Worm (Caenorhabditis elegans) whole organism, early embryonic: ENCODE results near the gene Y56A3A.16.

Experiments
- B0310.2 ChIP-seq: sonication (generic microtip); optimal IDR thresholded peaks from 2 replicates; lab custom pipeline; 2016; ENCODE audit warnings: mild to moderate bottlenecking, missing genetic modification characterization, missing compliant biosample characterization
- F13C5.2 ChIP-seq: sonication (generic microtip); optimal IDR thresholded peaks from 2 replicates; lab custom pipeline; 2017; ENCODE audit warnings: mild to moderate bottlenecking, missing genetic modification characterization, inconsistent platforms, missing compliant biosample characterization
- ama-1 ChIP-seq: fragments of 150-350 bp; optimal IDR thresholded peaks from 2 replicates; lab custom pipeline; 2014
- ceh-13 ChIP-seq: fragments of 200-800 bp; sonication (Bioruptor generic); optimal IDR thresholded peaks from 2 replicates; lab custom pipeline; 2018; ENCODE audit warnings: mild to moderate bottlenecking, missing genetic modification characterization, missing compliant biosample characterization
- ceh-36 ChIP-seq: sonication (generic microtip); optimal IDR thresholded peaks from 2 replicates; lab custom pipeline; 2016; ENCODE audit warnings: missing genetic modification characterization, inconsistent platforms, missing compliant biosample characterization
- ets-7 ChIP-seq: sonication (generic microtip); optimal IDR thresholded peaks from 2 replicates; lab custom pipeline; 2016; ENCODE audit warnings: missing genotype, missing genetic modification characterization, missing compliant biosample characterization
- flt-1 ChIP-seq: fragments of 200-800 bp; sonication (Bioruptor generic); IDR thresholded peaks from 2 replicates; pipeline ENCODE4 v1.3.6; 2022; ENCODE audit warnings: missing genetic modification characterization, missing compliant biosample characterization
- hmg-4 ChIP-seq: fragments of 200-800 bp; sonication (Bioruptor generic); optimal IDR thresholded peaks from 2 replicates; lab custom pipeline; 2018; ENCODE audit warnings: mild to moderate bottlenecking, missing genetic modification characterization, missing compliant biosample characterization
- tbx-11 ChIP-seq: fragments of 200-800 bp; sonication (Bioruptor generic); IDR thresholded peaks from 2 replicates; pipeline ENCODE4 v1.3.6; 2022; ENCODE audit warnings: missing genetic modification characterization, missing compliant biosample characterization
- tbx-37 ChIP-seq: fragments of 200-800 bp; sonication (Bioruptor generic); conservative IDR thresholded peaks from 2 replicates; pipeline ENCODE4 v1.3.6; 2022; ENCODE audit warnings: missing genetic modification reagents, missing genetic modification characterization, missing compliant biosample characterization

DNA sequence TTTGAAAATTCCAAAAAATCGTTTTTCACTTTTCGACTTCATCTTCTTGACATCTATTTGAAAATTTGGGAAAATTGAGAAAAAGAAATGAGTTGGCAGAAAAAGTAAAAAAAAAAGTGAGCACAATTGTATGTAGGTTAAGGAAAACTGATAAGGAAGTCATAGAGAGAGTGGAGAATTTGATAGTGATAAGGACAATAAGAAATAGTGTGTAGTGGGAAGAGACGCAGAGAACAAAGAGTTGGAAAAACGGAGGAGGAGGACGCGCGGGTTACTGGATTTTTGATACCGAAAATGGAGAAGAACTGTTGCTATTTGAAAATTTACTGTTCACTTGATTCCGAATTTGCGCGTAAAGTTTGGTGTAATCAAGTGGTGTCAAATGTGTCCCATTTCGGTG lies 35.4 kb downstream of the Y56A3A.16 start, which contains the start of gene Y56A3A.6:
- no peak for TF ChIP-seq ceh-13 (GFP tag; lab: Kevin White, UChicago)
- no peak for TF ChIP-seq ama-1 (lab: Kevin White, UChicago)
- no peak for TF ChIP-seq ets-7 (tag; lab: Kevin White, UChicago)
- TF ChIP-seq tbx-11 (GFP tag; lab: Robert Waterston, UW): no peak
- no peak for TF ChIP-seq B0310.2 (tag; lab: Kevin White, UChicago)
- TF ChIP-seq flt-1 (GFP tag; lab: Robert Waterston, UW): no peak
- TF ChIP-seq hmg-4 (GFP tag; lab: Kevin White, UChicago): no peak
- no peak for TF ChIP-seq ceh-36 (tag; lab: Kevin White, UChicago)
- no peak for TF ChIP-seq F13C5.2 (tag; lab: Kevin White, UChicago)
- no peak for TF ChIP-seq tbx-37
